Worm (Caenorhabditis elegans): ENCODE data around the gene col-122.

col-122 gene

DNA sequence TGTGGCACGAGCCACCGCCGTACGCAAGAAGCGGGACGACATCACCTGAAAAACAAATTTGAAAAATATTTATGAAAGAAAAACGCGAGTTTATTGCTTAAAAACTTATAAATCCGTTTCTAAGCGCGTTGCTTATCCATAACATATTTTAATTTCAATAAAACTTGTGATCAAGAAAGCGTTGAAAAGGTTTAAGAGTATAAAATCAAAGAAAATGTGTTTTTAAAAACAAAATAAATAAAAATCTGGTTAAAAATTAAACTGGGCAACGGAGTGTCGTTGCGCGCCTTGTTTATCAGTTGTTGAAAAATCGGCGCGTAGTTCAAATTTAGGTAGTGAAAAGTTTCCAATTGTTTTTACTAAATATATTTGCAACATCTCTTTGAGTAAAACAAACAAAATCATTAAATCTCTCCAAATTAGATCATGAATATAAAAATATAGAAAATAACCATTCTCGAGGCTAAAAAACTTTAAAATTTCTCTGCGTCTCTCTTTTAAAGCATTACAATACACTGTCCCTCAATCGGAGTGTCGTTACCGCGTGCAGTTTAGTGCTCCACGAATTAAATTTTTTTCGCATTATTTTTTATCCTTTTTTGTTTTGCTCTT is 38.2 kb upstream of the col-122 start, which contains the start of gene ndua-5 (continued):
- TF ChIP-seq sptf-1 (tag; optimal IDR thresholded peaks at IDR 0.05), result no peak
- TF ChIP-seq pqm-1 (tag; optimal IDR thresholded peaks at IDR 0.05), result no peak
- TF ChIP-seq fkh-8 (tag; optimal IDR thresholded peaks at IDR 0.05), result peak; percentile 15
- peak; percentile 39; the same call in 1 of the 2 replicates for TF ChIP-seq nhr-19 (GFP tag; conservative IDR thresholded peaks at IDR 0.05)
- peak; percentile 62 for TF ChIP-seq nhr-20 (tag; optimal IDR thresholded peaks at IDR 0.05)
- peak; percentile 0 to 51 (median 9) for TF ChIP-seq ceh-82 (tag; optimal IDR thresholded peaks at IDR 0.05)
- TF ChIP-seq dpl-1 (GFP tag; optimal IDR thresholded peaks at IDR 0.05), result peak; percentile 86 to 92 (median 88)
- no peak for TF ChIP-seq nhr-84 (tag; optimal IDR thresholded peaks at IDR 0.05)
- peak; percentile 65 for TF ChIP-seq snu-23 (GFP tag; optimal IDR thresholded peaks at IDR 0.05)
- TF ChIP-seq F16B12.6 (tag; optimal IDR thresholded peaks at IDR 0.05), result no peak
- TF ChIP-seq hpl-2 (GFP tag; optimal IDR thresholded peaks at IDR 0.05), result no peak
- no peak for TF ChIP-seq alr-1 (tag; optimal IDR thresholded peaks at IDR 0.05; ENCODE audit: borderline replicate concordance)
- no peak for TF ChIP-seq C34B4.2 (tag; optimal IDR thresholded peaks at IDR 0.05)
- TF ChIP-seq efl-1 (optimal IDR thresholded peaks at IDR 0.05), result peak; percentile 90 to 92
- peak; percentile 91 to 98 for TF ChIP-seq efl-1 (GFP tag; optimal IDR thresholded peaks at IDR 0.05 in 1 of 2)
- TF ChIP-seq ces-1 (GFP tag; optimal IDR thresholded peaks at IDR 0.05), result no peak
- TF ChIP-seq vab-15 (tag; optimal IDR thresholded peaks at IDR 0.05), result no peak
- TF ChIP-seq egl-27 (tag; optimal IDR thresholded peaks at IDR 0.05), result no peak
- no peak for TF ChIP-seq mab-9 (GFP tag; IDR thresholded peaks at IDR 0.05)
- TF ChIP-seq pag-3 (tag; optimal IDR thresholded peaks at IDR 0.05; ENCODE audit: borderline replicate concordance, insufficient read depth), result no peak
- TF ChIP-seq lsy-2 (tag; optimal IDR thresholded peaks at IDR 0.05), result peak; percentile 28 to 72
- no peak for TF ChIP-seq ztf-4 (tag; optimal IDR thresholded peaks at IDR 0.05)
- no peak for TF ChIP-seq fkh-10 (GFP tag; optimal IDR thresholded peaks at IDR 0.05)
- no peak for TF ChIP-seq skn-1 (tag; optimal IDR thresholded peaks at IDR 0.05)
- peak; percentile 42 for TF ChIP-seq nhr-90 (tag; optimal IDR thresholded peaks at IDR 0.05; ENCODE audit: poor library complexity)
- TF ChIP-seq C16A3.4 (tag; optimal IDR thresholded peaks at IDR 0.05), result peak; percentile 41
- TF ChIP-seq nhr-77 (tag; optimal IDR thresholded peaks at IDR 0.05), result no peak
- no peak for TF ChIP-seq irx-1 (tag; optimal IDR thresholded peaks at IDR 0.05)
- TF ChIP-seq dsc-1 (tag; optimal IDR thresholded peaks at IDR 0.05), result peak; percentile 59
- TF ChIP-seq nhr-85 (tag), result peak; percentile 89
- no peak for TF ChIP-seq hlh-4 (tag; optimal IDR thresholded peaks at IDR 0.05)
- no peak for TF ChIP-seq unc-62 (GFP tag; optimal IDR thresholded peaks at IDR 0.05)
- no peak for TF ChIP-seq lin-39 (tag; optimal IDR thresholded peaks at IDR 0.05)
- TF ChIP-seq elt-2 (tag; optimal IDR thresholded peaks at IDR 0.05), result no peak
- peak; percentile 49 for TF ChIP-seq snpc-4 (tag; optimal IDR thresholded peaks at IDR 0.05)
- TF ChIP-seq lin-13 (GFP tag; optimal IDR thresholded peaks at IDR 0.05), result no peak
- peak; percentile 61 for TF ChIP-seq blmp-1 (tag; optimal IDR thresholded peaks at IDR 0.05)
- TF ChIP-seq nhr-71 (tag; optimal IDR thresholded peaks at IDR 0.05), result peak; percentile 79
- no peak for TF ChIP-seq tlp-1 (tag; optimal IDR thresholded peaks at IDR 0.05)
- TF ChIP-seq rnt-1 (tag; optimal IDR thresholded peaks at IDR 0.05), result no peak
- no peak for TF ChIP-seq ceh-63 (GFP tag; optimal IDR thresholded peaks at IDR 0.05)
- no peak for TF ChIP-seq Y116A8C.19 (tag; optimal IDR thresholded peaks at IDR 0.05; ENCODE audit: borderline replicate concordance)
- TF ChIP-seq lin-14 (GFP tag; optimal IDR thresholded peaks at IDR 0.05), result peak; percentile 49
- no peak for TF ChIP-seq nhr-11 (tag; optimal IDR thresholded peaks at IDR 0.05)
- no peak for TF ChIP-seq aha-1 (tag; optimal IDR thresholded peaks at IDR 0.05)
- peak; percentile 23; the same call in 1 of the 2 replicates for TF ChIP-seq isw-1 (GFP tag; IDR thresholded peaks at IDR 0.05)
- peak; percentile 72 for TF ChIP-seq xbp-1 (tag; optimal IDR thresholded peaks at IDR 0.05)
- no peak for TF ChIP-seq nhr-76 (tag; optimal IDR thresholded peaks at IDR 0.05)
- no peak for TF ChIP-seq egl-13 (tag; optimal IDR thresholded peaks at IDR 0.05)

Data from whole organism, L1 larva.